Fruit fly (Drosophila melanogaster): ENCODE data around the gene CG2150.
A peak's percentile ranks its signal among the peaks of the same experiment; 100 is the strongest.

CG2150 gene

DNA sequence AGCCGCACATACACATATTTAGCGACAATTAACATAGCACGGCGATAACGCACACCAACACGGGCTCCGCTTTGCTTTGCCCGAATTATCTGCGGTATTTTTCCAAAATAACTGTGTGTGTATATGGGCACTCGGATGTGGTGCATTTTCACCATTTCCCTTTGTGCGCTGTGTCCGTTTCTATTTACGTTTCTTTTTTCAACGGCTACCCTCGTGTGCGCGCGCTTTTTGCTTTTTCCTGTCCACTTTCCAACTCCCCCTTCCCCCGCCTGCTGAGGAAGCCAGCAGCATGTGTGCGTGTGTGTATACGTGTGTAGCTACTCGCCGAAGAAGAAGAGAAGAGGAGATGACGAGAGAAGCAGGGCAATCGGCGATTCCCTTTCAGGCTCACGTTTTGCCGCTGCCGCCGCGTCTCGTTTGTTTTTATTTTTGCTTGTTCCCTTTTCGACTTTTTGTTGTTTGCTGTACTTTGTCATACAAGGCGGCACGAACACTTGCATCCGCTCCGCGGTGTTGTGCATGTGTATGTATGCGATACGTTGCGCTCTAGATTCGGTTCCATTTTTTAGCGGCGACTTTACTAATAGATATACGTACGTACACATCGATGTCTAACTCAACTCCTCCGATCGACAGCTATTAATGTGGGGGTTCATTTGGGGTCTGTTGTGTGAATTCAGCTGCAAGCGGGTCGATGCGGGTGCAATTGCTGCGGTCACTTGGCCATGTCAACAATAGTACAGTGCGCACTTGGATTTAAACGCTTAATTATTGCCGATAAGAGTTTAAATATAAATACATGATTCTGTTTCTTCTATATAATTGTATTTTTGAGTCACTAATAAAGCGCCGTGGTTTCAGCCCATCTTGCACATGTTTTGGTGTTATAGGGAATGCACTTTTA lies 16.2 kb downstream of the CG2150 start (continued):
- TF ChIP-seq CG15011 (GFP tag; optimal IDR thresholded peaks at IDR 0.05) (no peak), CG30431 (GFP tag; optimal IDR thresholded peaks at IDR 0.05) (no peak), CG12104 (GFP tag; optimal IDR thresholded peaks at IDR 0.05) (no peak), CG11560 (tag; IDR thresholded peaks at IDR 0.05) (no peak), Aef1 (GFP tag; IDR thresholded peaks at IDR 0.05) (no peak), CG7839 (tag; optimal IDR thresholded peaks at IDR 0.05) (no peak), bowl (GFP tag; IDR thresholded peaks at IDR 0.05) (no peak), Sox102F (GFP tag; optimal IDR thresholded peaks at IDR 0.05) (no peak), en (GFP tag; optimal IDR thresholded peaks at IDR 0.05) (no peak), Doc3 (GFP tag; IDR thresholded peaks at IDR 0.05; ENCODE audit: partially characterized antibody) (no peak), stc (GFP tag; IDR thresholded peaks at IDR 0.05) (no peak), CG9797 (GFP tag; optimal IDR thresholded peaks at IDR 0.05) (no peak), CG17612 (GFP tag; IDR thresholded peaks at IDR 0.05) (no peak), caup (GFP tag; optimal IDR thresholded peaks at IDR 0.05; ENCODE audit: severe bottlenecking) (peak; percentile 9), CG18011 (GFP tag; optimal IDR thresholded peaks at IDR 0.05) (no peak), CG1832 (GFP tag; optimal IDR thresholded peaks at IDR 0.05) (no peak), CG31365 (tag; optimal IDR thresholded peaks at IDR 0.05) (no peak), slou (GFP tag; optimal IDR thresholded peaks at IDR 0.05) (no peak), Dfd (GFP tag; optimal IDR thresholded peaks at IDR 0.05) (no peak), fd96Cb (tag; optimal IDR thresholded peaks at IDR 0.05) (no peak), sug (tag; optimal IDR thresholded peaks at IDR 0.05) (peak; percentile 54), CG7357 (GFP tag; IDR thresholded peaks at IDR 0.05) (0 out of 3 replicates have a peak, but pooled peaks have one; percentile 3), ap (GFP tag; IDR thresholded peaks at IDR 0.05) (no peak), Neu2 (GFP tag; optimal IDR thresholded peaks at IDR 0.05; ENCODE audit: borderline replicate concordance) (no peak), Dek (tag; optimal IDR thresholded peaks at IDR 0.05) (no peak), CG16779 (GFP tag; IDR thresholded peaks at IDR 0.05) (no peak), ara (GFP tag; IDR thresholded peaks at IDR 0.05) (no peak), Dbx (GFP tag; IDR thresholded peaks at IDR 0.05) (no peak), ATbp (GFP tag; optimal IDR thresholded peaks at IDR 0.05) (no peak), CG2202 (tag; optimal IDR thresholded peaks at IDR 0.05) (no peak), CG32532 (GFP tag; IDR thresholded peaks at IDR 0.05) (no peak), bsh (GFP tag; optimal IDR thresholded peaks at IDR 0.05) (peak in 1 of 2 experiments; percentile 60), Hr39 (optimal IDR thresholded peaks at IDR 0.05) (no peak), CG12219 (GFP tag; optimal IDR thresholded peaks at IDR 0.05) (no peak), CG10267 (tag; optimal IDR thresholded peaks at IDR 0.05) (no peak), amos (GFP tag; IDR thresholded peaks at IDR 0.05; ENCODE audit: partially characterized antibody) (no peak), prd (optimal IDR thresholded peaks at IDR 0.05) (no peak), prd (GFP tag; IDR thresholded peaks at IDR 0.05) (no peak), h (optimal IDR thresholded peaks at IDR 0.05) (no peak), tin (GFP tag; optimal IDR thresholded peaks at IDR 0.05) (no peak), Adf1 (GFP tag; IDR thresholded peaks at IDR 0.05) (no peak), run (tag; optimal IDR thresholded peaks at IDR 0.05) (no peak), Fer3 (tag; optimal IDR thresholded peaks at IDR 0.05) (no peak), Med (GFP tag) (peak; percentile 60), Dref (GFP tag; IDR thresholded peaks at IDR 0.05) (no peak), TFAM (GFP tag; optimal IDR thresholded peaks at IDR 0.05) (no peak), zf30C (GFP tag; optimal IDR thresholded peaks at IDR 0.05) (no peak), Poxn (GFP tag; IDR thresholded peaks at IDR 0.05) (no peak), CG15601 (tag; optimal IDR thresholded peaks at IDR 0.05) (no peak), row (GFP tag; IDR thresholded peaks at IDR 0.05) (no peak)

Data from whole organism, embryonic.